Worm (Caenorhabditis elegans) whole organism, L1 larva: ENCODE data around the gene ugt-60.
A peak's percentile ranks its signal among the peaks of the same experiment; 100 is the strongest.

Experiments used
- C16A3.4 ChIP-seq: fragments of 150-350 bp; optimal IDR thresholded peaks from 2 replicates; lab custom pipeline; 2014; ENCODE audit warnings: missing biosample characterization, missing genetic modification characterization
- C34B4.2 ChIP-seq: sonication (generic microtip); optimal IDR thresholded peaks from 2 replicates; lab custom pipeline; 2017; ENCODE audit warnings: mild to moderate bottlenecking, missing genetic modification characterization, missing compliant biosample characterization
- F16B12.6 ChIP-seq: fragments of 150-350 bp; optimal IDR thresholded peaks from 2 replicates; lab custom pipeline; 2014; ENCODE audit warnings: missing biosample characterization, missing genetic modification characterization
- Y116A8C.19 ChIP-seq: sonication (generic microtip); optimal IDR thresholded peaks from 2 replicates; lab custom pipeline; 2016; ENCODE audit warnings: missing compliant biosample characterization, missing genetic modification characterization, borderline replicate concordance
- aha-1 ChIP-seq: fragments of 150-350 bp; optimal IDR thresholded peaks from 2 replicates; lab custom pipeline; 2014; ENCODE audit warnings: missing biosample characterization, missing genetic modification characterization
- alr-1 ChIP-seq: fragments of 200-800 bp; sonication (Bioruptor generic); optimal IDR thresholded peaks from 2 replicates; lab custom pipeline; 2018; ENCODE audit warnings: borderline replicate concordance, mild to moderate bottlenecking, missing genetic modification characterization, missing compliant biosample characterization
- aly-2 ChIP-seq: fragments of 150-350 bp; optimal IDR thresholded peaks from 2 replicates; lab custom pipeline; 2014; ENCODE audit warnings: missing biosample characterization, missing genetic modification characterization
- ama-1 ChIP-seq: fragments of 150-350 bp; optimal IDR thresholded peaks from 2 replicates; lab custom pipeline; 2014
- blmp-1 ChIP-seq: fragments of 150-350 bp; optimal IDR thresholded peaks from 2 replicates; lab custom pipeline; 2014; ENCODE audit warnings: missing biosample characterization, missing genetic modification characterization
- ceh-88 ChIP-seq: fragments of 200-800 bp; sonication (Bioruptor generic); IDR thresholded peaks from 2 replicates; pipeline ENCODE4 v1.3.6; 2022; ENCODE audit warnings: missing genetic modification characterization, missing compliant biosample characterization
- ceh-90 ChIP-seq: sonication (generic microtip); optimal IDR thresholded peaks from 2 replicates; lab custom pipeline; 2016; ENCODE audit warnings: missing genetic modification characterization, missing compliant biosample characterization
- dsc-1 ChIP-seq: sonication (generic microtip); optimal IDR thresholded peaks from 2 replicates; lab custom pipeline; 2016; ENCODE audit warnings: mild to moderate bottlenecking, missing genetic modification characterization, missing compliant biosample characterization
- efl-1 ChIP-seq, 4 experiments: fragments of 150-350 bp; optimal IDR thresholded peaks in 3 of 4; peaks in 1 of 4; 1 replicate in 1 of 4; 2 replicates in 3 of 4; lab custom pipeline; 2014; ENCODE audit warnings: missing biosample characterization in 2 of 4, missing genetic modification characterization in 2 of 4, missing genetic modification reagents in 2 of 4
- egl-13 ChIP-seq: sonication (generic microtip); optimal IDR thresholded peaks from 2 replicates; lab custom pipeline; 2016; ENCODE audit warnings: missing genotype, missing genetic modification reagents, missing genetic modification characterization, missing compliant biosample characterization
- elt-2 ChIP-seq: sonication (generic microtip); optimal IDR thresholded peaks from 2 replicates; lab custom pipeline; 2016; ENCODE audit warnings: missing genetic modification characterization, mild to moderate bottlenecking, inconsistent platforms, missing compliant biosample characterization, missing genetic modification reagents
- ets-5 ChIP-seq: fragments of 200-800 bp; sonication (Bioruptor generic); IDR thresholded peaks from 2 replicates; pipeline ENCODE4 v1.3.6; 2022; ENCODE audit warnings: missing genetic modification characterization, missing compliant biosample characterization
- fkh-8 ChIP-seq: sonication (generic microtip); optimal IDR thresholded peaks from 2 replicates; lab custom pipeline; 2016; ENCODE audit warnings: mild to moderate bottlenecking, missing genetic modification characterization, missing compliant biosample characterization
- fos-1 ChIP-seq: fragments of 150-350 bp; optimal IDR thresholded peaks from 2 replicates; lab custom pipeline; 2014; ENCODE audit warnings: missing biosample characterization, missing genetic modification characterization
- grh-1 ChIP-seq: fragments of 200-800 bp; sonication (Bioruptor generic); IDR thresholded peaks from 2 replicates; pipeline ENCODE4 v1.3.6; 2022; ENCODE audit warnings: missing genetic modification reagents, missing genetic modification characterization, missing compliant biosample characterization
- hlh-17 ChIP-seq: fragments of 200-800 bp; sonication (Bioruptor generic); optimal IDR thresholded peaks from 2 replicates; lab custom pipeline; 2018; ENCODE audit warnings: missing genetic modification characterization, mild to moderate bottlenecking, missing compliant biosample characterization, moderate library complexity, borderline replicate concordance
- hlh-4 ChIP-seq: sonication (generic microtip); optimal IDR thresholded peaks from 2 replicates; lab custom pipeline; 2016; ENCODE audit warnings: mild to moderate bottlenecking, missing genetic modification characterization, missing compliant biosample characterization
- irx-1 ChIP-seq: sonication (generic microtip); optimal IDR thresholded peaks from 2 replicates; lab custom pipeline; 2016; ENCODE audit warnings: missing genetic modification characterization, missing compliant biosample characterization
- jun-1 ChIP-seq: fragments of 150-350 bp; optimal IDR thresholded peaks from 2 replicates; lab custom pipeline; 2014; ENCODE audit warnings: missing biosample characterization, missing genetic modification reagents, missing genetic modification characterization
- lin-13 ChIP-seq: fragments of 150-350 bp; optimal IDR thresholded peaks from 2 replicates; lab custom pipeline; 2014; ENCODE audit warnings: missing biosample characterization, missing genetic modification reagents, missing genetic modification characterization
- lsy-2 ChIP-seq, 2 experiments: fragments of 150-350 bp; optimal IDR thresholded peaks; 2 replicates each; lab custom pipeline; 2014; ENCODE audit warnings: missing biosample characterization in 2 of 2, missing genetic modification characterization in 2 of 2
- mab-9 ChIP-seq: fragments of 200-800 bp; sonication (Bioruptor generic); IDR thresholded peaks from 2 replicates; pipeline ENCODE4 v1.3.6; 2022; ENCODE audit warnings: missing genetic modification reagents, missing genetic modification characterization, missing compliant biosample characterization
- mdl-1 ChIP-seq, 2 experiments: fragments of 150-350 bp; optimal IDR thresholded peaks; 2 replicates each; lab custom pipeline; 2014 to 2017; ENCODE audit warnings: missing biosample characterization in 2 of 2, missing genetic modification characterization in 2 of 2, inconsistent platforms in 1 of 2
- mef-2 ChIP-seq: fragments of 150-350 bp; optimal IDR thresholded peaks from 2 replicates; lab custom pipeline; 2014; ENCODE audit warnings: missing biosample characterization, missing genetic modification characterization
- nhr-11 ChIP-seq: fragments of 150-350 bp; optimal IDR thresholded peaks from 2 replicates; lab custom pipeline; 2014; ENCODE audit warnings: missing biosample characterization, missing genetic modification characterization
- nhr-19 ChIP-seq: fragments of 200-800 bp; sonication (Bioruptor generic); conservative IDR thresholded peaks from 2 replicates; pipeline ENCODE4 v1.3.6; 2022; ENCODE audit warnings: missing genetic modification characterization, missing compliant biosample characterization
- nhr-20 ChIP-seq: sonication (generic microtip); optimal IDR thresholded peaks from 2 replicates; lab custom pipeline; 2016; ENCODE audit warnings: mild to moderate bottlenecking, missing genetic modification characterization, missing compliant biosample characterization
- nhr-47 ChIP-seq: sonication (generic microtip); optimal IDR thresholded peaks from 2 replicates; lab custom pipeline; 2016; ENCODE audit warnings: mild to moderate bottlenecking, missing genetic modification characterization, moderate library complexity, missing compliant biosample characterization
- nhr-76 ChIP-seq: sonication (generic microtip); optimal IDR thresholded peaks from 2 replicates; lab custom pipeline; 2017; ENCODE audit warnings: missing biosample characterization, missing genetic modification characterization
- nhr-77 ChIP-seq: fragments of 150-350 bp; optimal IDR thresholded peaks from 2 replicates; lab custom pipeline; 2014; ENCODE audit warnings: missing biosample characterization, missing genetic modification characterization
- nhr-84 ChIP-seq: sonication (generic microtip); optimal IDR thresholded peaks from 2 replicates; lab custom pipeline; 2017; ENCODE audit warnings: missing biosample characterization, missing genetic modification characterization
- nhr-85 ChIP-seq: sonication (generic microtip); peaks from one replicate; lab custom pipeline; 2016; ENCODE audit warnings: missing genetic modification characterization, inconsistent platforms, missing compliant biosample characterization
- nhr-90 ChIP-seq: sonication (generic microtip); optimal IDR thresholded peaks from 2 replicates; lab custom pipeline; 2016; ENCODE audit warnings: mild to moderate bottlenecking, missing genetic modification characterization, missing compliant biosample characterization; ENCODE audit not compliant: poor library complexity
- pax-3 ChIP-seq: fragments of 200-800 bp; sonication (Bioruptor generic); optimal IDR thresholded peaks from 2 replicates; lab custom pipeline; 2018; ENCODE audit warnings: mild to moderate bottlenecking, missing genetic modification characterization, moderate library complexity, missing compliant biosample characterization
- pqm-1 ChIP-seq: sonication (generic microtip); optimal IDR thresholded peaks from 3 replicates; lab custom pipeline; 2017; ENCODE audit warnings: missing biosample characterization, missing genetic modification characterization
- skn-1 ChIP-seq: fragments of 150-350 bp; optimal IDR thresholded peaks from 2 replicates; lab custom pipeline; 2014; ENCODE audit warnings: missing biosample characterization, missing genetic modification characterization
- sptf-1 ChIP-seq: fragments of 150-350 bp; optimal IDR thresholded peaks from 2 replicates; lab custom pipeline; 2014; ENCODE audit warnings: missing biosample characterization, missing genetic modification characterization
- unc-130 ChIP-seq: fragments of 150-350 bp; optimal IDR thresholded peaks from 2 replicates; lab custom pipeline; 2017; ENCODE audit warnings: missing biosample characterization, missing genetic modification characterization, inconsistent platforms
- unc-30 ChIP-seq: sonication (generic microtip); optimal IDR thresholded peaks from 2 replicates; lab custom pipeline; 2017; ENCODE audit warnings: missing biosample characterization, missing genetic modification characterization
- unc-62 ChIP-seq: fragments of 150-350 bp; optimal IDR thresholded peaks from 2 replicates; lab custom pipeline; 2014; ENCODE audit warnings: missing biosample characterization, missing genetic modification reagents, missing genetic modification characterization
- vab-15 ChIP-seq: sonication (generic microtip); optimal IDR thresholded peaks from 2 replicates; lab custom pipeline; 2017; ENCODE audit warnings: missing genotype, mild to moderate bottlenecking, missing genetic modification characterization, missing compliant biosample characterization
- zag-1 ChIP-seq: fragments of 150-350 bp; optimal IDR thresholded peaks from 2 replicates; lab custom pipeline; 2014; ENCODE audit warnings: missing biosample characterization, missing genetic modification characterization
- ztf-11 ChIP-seq, 2 experiments: sonication (generic microtip); optimal IDR thresholded peaks; 2 replicates each; lab custom pipeline; 2016 to 2017; ENCODE audit warnings: missing genetic modification characterization in 2 of 2, missing biosample characterization in 1 of 2, missing compliant biosample characterization in 1 of 2

The ugt-60 gene

DNA sequence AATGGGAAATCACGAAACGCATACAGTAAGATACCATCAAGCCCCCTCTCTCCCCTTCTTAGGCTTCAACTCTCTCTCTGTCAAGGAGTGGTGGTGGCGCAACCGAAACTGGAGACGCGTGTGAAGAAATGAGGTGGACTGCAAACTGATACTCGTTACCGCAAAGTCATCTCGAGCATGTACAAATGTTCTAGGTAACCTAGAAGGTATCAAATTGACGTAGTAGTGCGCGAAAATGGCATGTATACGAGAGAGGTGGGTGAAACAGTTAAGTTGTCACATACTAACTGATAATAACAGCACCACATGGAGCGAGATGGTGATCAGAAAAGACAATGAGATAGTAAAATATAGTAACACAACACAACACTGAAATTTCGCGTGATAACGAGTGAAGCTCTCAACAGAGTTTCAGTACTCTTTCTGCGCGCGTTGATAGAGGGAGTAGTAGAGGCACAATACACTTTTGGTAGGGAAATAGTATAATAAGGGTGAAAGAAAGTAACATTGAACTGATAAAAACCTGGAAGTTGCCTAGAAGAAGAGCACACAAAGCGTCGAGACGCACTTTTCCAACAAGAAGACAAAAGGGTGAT lies 40.6 kb downstream of the ugt-60 start (continued):
- TF ChIP-seq nhr-20 (peak; percentile 10), nhr-19 (GFP tag; lab: Robert Waterston, UW) (no peak), nhr-77 (tag; lab: Kevin White, UChicago) (no peak), alr-1 (tag; lab: Kevin White, UChicago) (no peak), aha-1 (no peak), ets-5 (GFP tag; lab: Robert Waterston, UW) (no peak), pax-3 (tag; lab: Kevin White, UChicago) (no peak), blmp-1 (tag; lab: Kevin White, UChicago) (peak; percentile 2), irx-1 (no peak)

DNA sequence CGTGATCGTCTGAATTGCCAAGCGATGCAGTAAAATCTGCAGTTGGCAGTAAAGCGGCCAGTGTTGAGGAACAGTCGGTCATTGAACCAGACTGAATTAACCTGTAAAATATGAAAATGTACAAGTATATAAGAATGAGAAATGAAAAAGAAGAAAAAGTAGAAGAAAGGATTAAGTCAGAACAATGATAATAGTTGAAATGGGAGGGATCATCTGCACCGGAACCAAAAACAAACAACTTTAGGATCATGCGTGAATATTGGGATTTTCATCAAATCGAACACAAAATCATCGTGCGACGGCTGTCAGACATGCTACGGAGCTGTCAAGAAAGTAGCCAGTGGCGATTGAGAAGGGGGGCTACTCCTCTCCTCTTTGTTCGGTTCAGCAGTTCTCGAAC lies 41.8 kb downstream of the ugt-60 start, which contains the start of gene gei-13:
gei-13 (minus strand) TSS at position 101 of the 400 bp plus-strand sequence.
- TF ChIP-seq mdl-1 (tag; optimal IDR thresholded peaks at IDR 0.05; lab: Kevin White, UChicago) (no peak), nhr-47 (tag; lab: Kevin White, UChicago) (no peak), nhr-85 (no peak), efl-1 (optimal IDR thresholded peaks at IDR 0.05; lab: Kevin White, UChicago) (no peak), efl-1 (GFP tag; optimal IDR thresholded peaks at IDR 0.05 in 1 of 2; lab: Kevin White, UChicago) (peak in 1 of 2 experiments; percentile 78), egl-13 (tag; lab: Kevin White, UChicago) (no peak), grh-1 (no peak)

DNA sequence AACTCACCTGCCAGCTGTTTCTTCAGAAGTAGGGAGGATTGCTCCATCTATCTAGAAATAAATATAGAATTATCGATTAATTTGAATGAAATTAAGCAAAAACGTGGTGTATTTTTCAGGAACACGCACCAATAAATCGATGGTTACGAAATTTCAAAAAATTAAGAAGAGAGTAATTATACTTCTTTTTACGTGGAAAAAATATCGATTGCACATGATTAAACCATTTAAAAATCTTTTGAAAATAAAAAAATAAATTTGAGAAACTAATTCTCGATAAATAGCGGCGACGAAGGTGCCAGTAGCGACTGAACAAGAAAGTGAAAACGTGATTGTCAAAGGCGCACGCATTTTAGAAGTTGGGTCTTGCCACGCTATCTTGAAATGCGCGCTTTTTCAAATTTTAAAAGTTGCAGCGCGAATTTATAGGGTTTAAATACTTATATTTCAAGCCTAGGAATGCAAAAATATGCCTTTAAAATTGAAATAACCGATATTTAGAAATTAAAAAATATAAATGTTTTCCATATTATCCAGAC lies 47.7 kb downstream of the ugt-60 start, which contains the start of gene ubc-7:
ubc-7 (minus strand) TSS at position 51 of the 539 bp plus-strand sequence.
- TF ChIP-seq jun-1 (tag; lab: Kevin White, UChicago) (peak; percentile 72), zag-1 (tag; lab: Kevin White, UChicago) (no peak), mef-2 (no peak), F16B12.6 (tag; lab: Kevin White, UChicago) (peak; percentile 65), lsy-2 (tag; optimal IDR thresholded peaks at IDR 0.05; lab: Kevin White, UChicago) (peak; percentile 91 to 94), C34B4.2 (tag; lab: Kevin White, UChicago) (no peak), nhr-11 (tag; lab: Kevin White, UChicago) (peak; percentile 38), elt-2 (peak; percentile 38), unc-130 (tag; lab: Kevin White, UChicago) (peak; percentile 88), lin-13 (GFP tag; lab: Kevin White, UChicago) (peak; percentile 73), C16A3.4 (peak; percentile 85), aha-1 (peak; percentile 28), mdl-1 (tag; optimal IDR thresholded peaks at IDR 0.05; lab: Kevin White, UChicago) (peak in 1 of 2 experiments; percentile 93), pax-3 (tag; lab: Kevin White, UChicago) (no peak), dsc-1 (peak; percentile 67), blmp-1 (tag; lab: Kevin White, UChicago) (peak; percentile 99), hlh-17 (GFP tag; lab: Kevin White, UChicago) (no peak), aly-2 (tag; lab: Kevin White, UChicago) (peak; percentile 15), nhr-85 (peak; percentile 86), pqm-1 (tag; lab: Kevin White, UChicago) (no peak), ztf-11 (tag; optimal IDR thresholded peaks at IDR 0.05; lab: Kevin White, UChicago) (no peak), ets-5 (GFP tag; lab: Robert Waterston, UW) (no peak), fos-1 (tag; lab: Kevin White, UChicago) (peak; percentile 63), nhr-84 (tag; lab: Kevin White, UChicago) (no peak), unc-30 (tag; lab: Kevin White, UChicago) (no peak), ceh-90 (tag; lab: Kevin White, UChicago) (peak; percentile 17), vab-15 (tag; lab: Kevin White, UChicago) (no peak), ceh-88 (GFP tag; lab: Robert Waterston, UW) (peak; percentile 57), nhr-77 (tag; lab: Kevin White, UChicago) (peak; percentile 79), skn-1 (tag; lab: Kevin White, UChicago) (peak; percentile 93), nhr-90 (tag; lab: Kevin White, UChicago) (peak; percentile 81), ama-1 (lab: Kevin White, UChicago) (peak; percentile 38), mab-9 (GFP tag; lab: Robert Waterston, UW) (no peak), nhr-76 (tag; lab: Kevin White, UChicago) (no peak), Y116A8C.19 (tag; lab: Kevin White, UChicago) (no peak), sptf-1 (no peak), fkh-8 (tag; lab: Kevin White, UChicago) (peak; percentile 78), irx-1 (peak; percentile 67), unc-62 (no peak), hlh-4 (no peak)
